Worm (Caenorhabditis elegans) whole organism, late embryonic: Measurements from ENCODE around the gene C03C10.7.

ENCODE experiments used
- C08G9.2 ChIP-seq: sonication (generic microtip); optimal IDR thresholded peaks from 2 replicates; lab custom pipeline; 2016; ENCODE audit warnings: mild to moderate bottlenecking, missing genetic modification characterization, moderate library complexity, missing compliant biosample characterization
- C38D4.7 ChIP-seq: fragments of 200-800 bp; sonication (Bioruptor generic); optimal IDR thresholded peaks from 2 replicates; lab custom pipeline; 2018; ENCODE audit warnings: mild to moderate bottlenecking, missing genetic modification characterization, moderate library complexity, missing compliant biosample characterization
- K09A11.1 ChIP-seq: sonication (generic microtip); optimal IDR thresholded peaks from 2 replicates; lab custom pipeline; 2017; ENCODE audit warnings: antibody characterized with exemption, mild to moderate bottlenecking, missing genetic modification characterization, missing compliant biosample characterization; ENCODE audit not compliant: insufficient read depth
- ama-1 ChIP-seq: fragments of 150-350 bp; optimal IDR thresholded peaks from 2 replicates; lab custom pipeline; 2014
- ceh-2 ChIP-seq: sonication (generic microtip); optimal IDR thresholded peaks from 2 replicates; lab custom pipeline; 2016; ENCODE audit warnings: missing genotype, missing genetic modification characterization, missing compliant biosample characterization
- ceh-31 ChIP-seq: sonication (generic microtip); optimal IDR thresholded peaks from 2 replicates; lab custom pipeline; 2016; ENCODE audit warnings: missing genetic modification characterization, missing compliant biosample characterization
- ceh-48 ChIP-seq: sonication (generic microtip); optimal IDR thresholded peaks from 2 replicates; lab custom pipeline; 2016; ENCODE audit warnings: missing genetic modification characterization, inconsistent platforms, missing compliant biosample characterization
- ceh-6 ChIP-seq: fragments of 200-800 bp; sonication (Bioruptor generic); optimal IDR thresholded peaks from 2 replicates; lab custom pipeline; 2018; ENCODE audit warnings: mild to moderate bottlenecking, missing genetic modification characterization, missing compliant biosample characterization
- che-1 ChIP-seq: sonication (generic microtip); optimal IDR thresholded peaks from 2 replicates; lab custom pipeline; 2016; ENCODE audit warnings: mild to moderate bottlenecking, missing genetic modification characterization, missing compliant biosample characterization
- dve-1 ChIP-seq: sonication (generic microtip); optimal IDR thresholded peaks from 2 replicates; lab custom pipeline; 2017; ENCODE audit warnings: antibody characterized with exemption, mild to moderate bottlenecking, missing genetic modification characterization, missing compliant biosample characterization
- elt-4 ChIP-seq: sonication (generic microtip); optimal IDR thresholded peaks from 2 replicates; lab custom pipeline; 2016; ENCODE audit warnings: missing genetic modification characterization, missing compliant biosample characterization
- ets-4 ChIP-seq: sonication (generic microtip); optimal IDR thresholded peaks from 2 replicates; lab custom pipeline; 2016; ENCODE audit warnings: missing genetic modification characterization, missing compliant biosample characterization
- fax-1 ChIP-seq: sonication (generic microtip); optimal IDR thresholded peaks from 2 replicates; lab custom pipeline; 2016; ENCODE audit warnings: missing genotype, missing genetic modification characterization, missing compliant biosample characterization
- hlh-13 ChIP-seq: fragments of 200-800 bp; sonication (Bioruptor generic); optimal IDR thresholded peaks from 2 replicates; lab custom pipeline; 2018; ENCODE audit warnings: mild to moderate bottlenecking, missing genetic modification characterization, missing compliant biosample characterization
- hlh-30 ChIP-seq: sonication (generic microtip); optimal IDR thresholded peaks from 2 replicates; lab custom pipeline; 2017; ENCODE audit warnings: antibody characterized with exemption, missing genetic modification characterization, missing compliant biosample characterization; ENCODE audit not compliant: insufficient read depth
- hlh-8 ChIP-seq: sonication (generic microtip); optimal IDR thresholded peaks from 2 replicates; lab custom pipeline; 2016; ENCODE audit warnings: missing genotype, missing genetic modification characterization, missing compliant biosample characterization
- lim-6 ChIP-seq: sonication (generic microtip); optimal IDR thresholded peaks from 2 replicates; lab custom pipeline; 2016; ENCODE audit warnings: missing genetic modification characterization, missing compliant biosample characterization
- madf-2 ChIP-seq: sonication (generic microtip); optimal IDR thresholded peaks from 2 replicates; lab custom pipeline; 2017; ENCODE audit warnings: missing genetic modification characterization, missing compliant biosample characterization
- mec-3 ChIP-seq: sonication (generic microtip); optimal IDR thresholded peaks from 2 replicates; lab custom pipeline; 2016; ENCODE audit warnings: borderline replicate concordance, missing genetic modification characterization, missing compliant biosample characterization
- nfya-1 ChIP-seq: sonication (generic microtip); optimal IDR thresholded peaks from 2 replicates; lab custom pipeline; 2017; ENCODE audit warnings: missing genetic modification characterization, mild to moderate bottlenecking, missing compliant biosample characterization, antibody characterized with exemption, moderate library complexity
- nhr-232 ChIP-seq: sonication (generic microtip); optimal IDR thresholded peaks from 2 replicates; lab custom pipeline; 2016; ENCODE audit warnings: missing genetic modification characterization, missing compliant biosample characterization
- npax-4 ChIP-seq: sonication (generic microtip); optimal IDR thresholded peaks from 2 replicates; lab custom pipeline; 2016; ENCODE audit warnings: missing genetic modification characterization, missing compliant biosample characterization
- pag-3 ChIP-seq: sonication (generic microtip); optimal IDR thresholded peaks from 2 replicates; lab custom pipeline; 2016; ENCODE audit warnings: missing compliant biosample characterization, missing genetic modification characterization, borderline replicate concordance
- pax-1 ChIP-seq: fragments of 150-350 bp; optimal IDR thresholded peaks from 2 replicates; lab custom pipeline; 2014; ENCODE audit warnings: missing biosample characterization, missing genetic modification characterization
- pha-2 ChIP-seq: sonication (generic microtip); optimal IDR thresholded peaks from 2 replicates; lab custom pipeline; 2017; ENCODE audit warnings: mild to moderate bottlenecking, missing genetic modification characterization, missing compliant biosample characterization
- pha-4 ChIP-seq: fragments of 150-350 bp; optimal IDR thresholded peaks from 2 replicates; lab custom pipeline; 2018; ENCODE audit warnings: missing biosample characterization, missing genetic modification reagents, missing genetic modification characterization
- pqm-1 ChIP-seq: sonication (generic microtip); optimal IDR thresholded peaks from 2 replicates; lab custom pipeline; 2016; ENCODE audit warnings: missing genetic modification characterization, missing compliant biosample characterization
- pros-1 ChIP-seq: fragments of 150-350 bp; optimal IDR thresholded peaks from 2 replicates; lab custom pipeline; 2014; ENCODE audit warnings: missing biosample characterization, missing genetic modification reagents, missing genetic modification characterization
- rnt-1 ChIP-seq: sonication (generic microtip); optimal IDR thresholded peaks from 2 replicates; lab custom pipeline; 2016; ENCODE audit warnings: missing genetic modification characterization, missing compliant biosample characterization
- sdc-2 ChIP-seq: sonication (generic microtip); optimal IDR thresholded peaks from 2 replicates; lab custom pipeline; 2016; ENCODE audit warnings: missing genotype, missing genetic modification characterization, missing compliant biosample characterization
- sox-4 ChIP-seq: sonication (generic microtip); optimal IDR thresholded peaks from 2 replicates; lab custom pipeline; 2017; ENCODE audit warnings: mild to moderate bottlenecking, missing genetic modification characterization, inconsistent platforms, missing compliant biosample characterization
- tbx-2 ChIP-seq: sonication (generic microtip); optimal IDR thresholded peaks from 2 replicates; lab custom pipeline; 2016; ENCODE audit warnings: missing genetic modification characterization, missing compliant biosample characterization
- unc-3 ChIP-seq, 2 experiments: fragments of 200-800 bp in 1 of 2; sonication (Bioruptor generic) in 1 of 2; sonication (generic microtip) in 1 of 2; conservative IDR thresholded peaks in 1 of 2; optimal IDR thresholded peaks in 1 of 2; 2 replicates each; pipeline versions ENCODE4 v1.3.6 to Lab custom; 2016 to 2022; ENCODE audit warnings: missing compliant biosample characterization in 2 of 2, missing genetic modification characterization in 2 of 2, missing genetic modification reagents in 1 of 2
- unc-42 ChIP-seq: sonication (generic microtip); optimal IDR thresholded peaks from 2 replicates; lab custom pipeline; 2016; ENCODE audit warnings: missing genotype, missing genetic modification characterization, missing compliant biosample characterization
- unc-55 ChIP-seq: sonication (generic microtip); optimal IDR thresholded peaks from 2 replicates; lab custom pipeline; 2017; ENCODE audit warnings: missing biosample characterization, missing genetic modification reagents, missing genetic modification characterization
- ztf-16 ChIP-seq: sonication (generic microtip); optimal IDR thresholded peaks from 2 replicates; lab custom pipeline; 2017; ENCODE audit warnings: missing genetic modification characterization, missing compliant biosample characterization

C03C10.7 gene

DNA sequence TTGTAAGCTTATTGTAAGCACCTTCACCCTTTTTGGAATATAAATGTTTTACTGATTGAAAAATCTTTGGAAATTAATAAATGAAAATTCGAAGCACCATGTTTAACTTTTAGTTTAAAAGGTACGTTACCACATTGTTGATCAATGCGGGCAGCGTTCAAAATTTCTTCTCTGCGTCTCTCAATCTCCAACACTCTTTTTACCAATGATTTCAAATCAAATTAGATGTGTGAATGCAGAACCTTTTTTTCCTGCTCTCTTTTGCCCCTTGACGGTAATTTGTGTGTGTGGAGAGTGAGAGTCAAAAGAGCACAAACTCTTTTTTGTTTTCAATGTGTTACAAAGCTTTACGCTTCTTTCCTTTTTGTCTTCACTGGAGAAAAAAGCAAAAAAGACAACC lies 28.1 kb downstream of the C03C10.7 start:
- TF ChIP-seq madf-2 (tag; lab: Kevin White, UChicago) (no peak), sox-4 (tag; lab: Kevin White, UChicago) (no peak), rnt-1 (tag; lab: Kevin White, UChicago) (no peak), pha-4 (no peak), hlh-30 (no peak), ceh-48 (tag; lab: Kevin White, UChicago) (no peak), ceh-6 (GFP tag; lab: Kevin White, UChicago) (no peak), pax-1 (tag; lab: Kevin White, UChicago) (no peak), unc-55 (no peak), mec-3 (no peak), che-1 (tag; lab: Kevin White, UChicago) (no peak), pag-3 (no peak), ceh-2 (tag; lab: Kevin White, UChicago) (no peak), unc-3 (GFP tag; conservative IDR thresholded peaks at IDR 0.05; lab: Robert Waterston, UW) (no peak), unc-3 (tag; optimal IDR thresholded peaks at IDR 0.05; lab: Kevin White, UChicago) (no peak), hlh-8 (tag; lab: Kevin White, UChicago) (no peak), ceh-31 (tag; lab: Kevin White, UChicago) (no peak), tbx-2 (tag; lab: Kevin White, UChicago) (no peak)

DNA sequence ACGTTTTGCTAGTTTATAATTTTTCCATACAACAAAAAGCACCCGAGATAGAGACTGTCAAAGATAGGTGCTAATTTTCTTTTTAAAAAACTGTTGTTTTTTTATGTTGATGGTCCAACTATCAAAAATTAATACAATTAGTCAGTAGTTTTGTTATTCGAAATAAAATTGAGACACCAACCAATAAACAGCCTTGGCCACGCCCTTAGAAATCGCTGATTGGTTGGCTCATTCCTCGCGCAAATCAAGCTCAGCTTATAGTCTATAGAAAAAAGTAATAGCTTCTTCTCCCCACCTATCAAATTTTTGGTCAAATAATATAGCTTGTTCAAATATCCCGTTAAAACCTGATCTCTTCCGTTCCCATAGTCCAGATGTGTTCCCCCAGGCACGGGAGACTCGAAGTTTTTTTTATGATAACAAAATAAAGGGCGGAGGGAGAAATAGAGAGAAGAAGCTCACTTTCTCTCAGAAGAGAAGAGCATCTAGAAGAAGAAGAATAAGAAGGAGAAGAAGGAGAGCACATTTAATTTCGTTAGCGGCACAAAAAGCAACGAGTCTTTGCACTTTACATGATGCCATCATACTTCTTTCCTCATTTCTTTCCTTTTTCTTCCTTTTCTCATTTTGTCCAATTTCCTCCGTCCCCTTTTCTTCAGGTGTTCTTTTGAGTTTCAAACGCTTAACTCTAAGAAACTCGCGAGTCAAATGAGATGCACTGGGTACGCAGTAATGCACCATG lies 36.1 kb downstream of the C03C10.7 start:
- TF ChIP-seq pqm-1 (no peak), ztf-16 (tag; lab: Kevin White, UChicago) (no peak), nhr-232 (tag; lab: Kevin White, UChicago) (no peak), ama-1 (lab: Kevin White, UChicago) (no peak), elt-4 (tag; lab: Kevin White, UChicago) (no peak), nfya-1 (tag; lab: Kevin White, UChicago) (peak; percentile 95), C38D4.7 (no peak), sdc-2 (tag; lab: Kevin White, UChicago) (no peak), pha-2 (tag; lab: Kevin White, UChicago) (no peak), lim-6 (no peak), ceh-31 (tag; lab: Kevin White, UChicago) (peak; percentile 2), unc-42 (tag; lab: Kevin White, UChicago) (peak; percentile 92)

DNA sequence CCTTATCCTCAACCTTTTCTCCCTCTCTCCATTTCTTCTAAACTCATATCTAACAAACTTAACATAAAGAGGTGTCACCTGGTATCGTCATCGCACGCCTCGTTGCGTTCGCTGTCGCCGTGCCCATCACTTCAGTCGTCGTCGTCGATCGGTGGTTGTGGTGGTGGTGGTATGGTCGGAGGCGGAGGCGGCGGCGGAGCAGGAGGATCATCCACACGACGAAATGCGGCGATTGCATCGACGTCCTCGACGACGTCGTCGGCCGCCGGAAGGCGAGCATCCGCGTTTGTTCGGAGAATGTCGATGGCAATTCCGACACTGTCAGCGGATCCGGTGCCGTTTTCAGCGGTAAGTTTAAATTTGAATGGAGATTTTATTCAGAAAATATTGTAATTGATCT lies 38.2 kb downstream of the C03C10.7 start:
- TF ChIP-seq K09A11.1 (tag; lab: Kevin White, UChicago): no peak
- TF ChIP-seq pha-2 (tag; lab: Kevin White, UChicago): no peak
- no peak for TF ChIP-seq unc-42 (tag; lab: Kevin White, UChicago)
- TF ChIP-seq nhr-232 (tag; lab: Kevin White, UChicago): no peak
- TF ChIP-seq pros-1: no peak
- no peak for TF ChIP-seq che-1 (tag; lab: Kevin White, UChicago)
- TF ChIP-seq sox-4 (tag; lab: Kevin White, UChicago): no peak
- TF ChIP-seq npax-4: no peak
- TF ChIP-seq pax-1 (tag; lab: Kevin White, UChicago): no peak
- TF ChIP-seq, all 69 proteins: peak for 0

DNA sequence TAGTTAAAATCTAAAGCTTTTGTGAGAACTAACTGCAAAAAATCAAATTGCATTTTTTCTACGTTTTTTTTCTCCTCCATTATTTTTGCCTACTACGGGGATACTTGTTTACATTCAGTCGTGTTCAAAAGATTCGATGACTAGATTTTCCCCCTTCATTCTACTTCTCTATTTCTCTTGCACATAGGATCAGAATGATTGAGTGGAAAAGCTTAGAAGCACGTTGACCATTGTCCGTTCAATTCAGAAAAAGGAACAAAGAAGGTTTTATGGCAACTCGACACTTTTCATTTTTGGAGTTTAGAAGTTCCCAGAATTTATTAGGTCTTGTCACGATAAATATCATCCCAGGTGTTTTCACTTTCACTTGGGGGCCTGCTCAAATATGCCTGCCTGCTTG lies 41.3 kb downstream of the C03C10.7 start:
- TF ChIP-seq sox-4 (tag; lab: Kevin White, UChicago) (no peak), pros-1 (no peak), elt-4 (tag; lab: Kevin White, UChicago) (no peak), mec-3 (no peak), dve-1 (tag; lab: Kevin White, UChicago) (no peak), ztf-16 (tag; lab: Kevin White, UChicago) (no peak)

DNA sequence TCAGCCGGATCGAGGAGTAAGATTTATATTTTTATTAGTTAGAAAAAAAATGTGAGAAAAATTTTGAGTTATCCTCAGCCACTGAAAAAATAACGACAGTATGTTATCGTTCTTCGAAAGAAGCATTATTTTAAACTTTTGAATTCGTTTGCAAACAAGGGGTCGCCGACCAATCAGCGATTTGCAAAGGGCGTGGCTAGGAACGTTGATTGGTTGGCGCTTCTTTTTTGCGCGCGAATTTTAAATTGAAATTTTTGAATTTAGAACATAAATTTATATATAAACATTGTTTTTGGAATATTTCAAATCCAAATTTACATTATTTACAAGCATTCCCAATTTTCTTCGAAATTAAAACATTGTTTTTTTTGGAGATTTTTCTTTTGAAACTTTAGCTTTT lies 47.3 kb downstream of the C03C10.7 start:
- TF ChIP-seq C08G9.2 (tag; lab: Kevin White, UChicago) (no peak), fax-1 (no peak), ets-4 (tag; lab: Kevin White, UChicago) (no peak), nfya-1 (tag; lab: Kevin White, UChicago) (peak; percentile 79), che-1 (tag; lab: Kevin White, UChicago) (no peak), hlh-13 (no peak)
